Fruit fly (Drosophila melanogaster): ENCODE data around the gene CG4686.

Gene CG4686

DNA sequence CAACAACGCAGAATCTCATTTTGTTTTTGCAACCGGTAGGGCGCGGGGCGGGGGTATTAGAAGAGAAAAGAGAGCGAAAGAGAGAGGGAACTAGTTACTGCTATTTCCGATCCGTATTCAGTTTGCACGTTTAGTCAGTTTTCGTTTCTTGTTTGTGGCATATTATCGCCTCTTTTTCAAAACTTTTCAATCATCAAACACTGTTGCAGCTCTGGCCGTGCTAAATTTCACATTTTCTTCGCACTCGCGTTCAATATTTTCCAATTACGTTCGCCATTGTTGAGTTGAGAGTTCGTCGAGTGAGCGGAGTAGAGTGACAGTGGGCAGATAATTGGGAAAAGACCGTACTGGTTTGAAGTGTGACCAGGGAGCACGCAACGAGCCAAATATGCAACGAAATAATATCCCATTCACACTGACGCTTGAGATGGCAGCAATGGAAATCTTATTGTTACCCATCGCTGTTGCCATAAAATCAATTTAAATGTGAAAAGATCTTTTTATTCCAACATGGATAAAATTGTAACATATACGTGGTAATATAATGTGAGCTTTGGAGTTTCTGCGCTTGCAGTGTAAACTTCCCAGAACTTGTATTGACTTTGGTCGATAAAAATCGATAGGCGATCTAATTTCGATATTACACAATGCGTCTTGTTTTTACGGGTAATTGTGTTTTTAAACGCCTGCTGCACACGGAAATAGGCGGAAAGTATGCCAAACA, 3.1 kb upstream of the CG4686 start, which contains the start of the genes Ire1 and Mrm2:
TSS of gene Ire1 (minus strand) at position 296 of the 724 bp plus-strand sequence.
TSS of gene Mrm2 (plus strand) at position 615 of the 724 bp plus-strand sequence.
- TF ChIP-seq sage (GFP tag; optimal IDR thresholded peaks at IDR 0.05) = no peak
- TF ChIP-seq OdsH (GFP tag; optimal IDR thresholded peaks at IDR 0.05) = peak; percentile 63
- TF ChIP-seq foxo (GFP tag; optimal IDR thresholded peaks at IDR 0.05) = peak in 1 of 2 experiments; percentile 85
- peak; percentile 80 for TF ChIP-seq HLH106 (tag; optimal IDR thresholded peaks at IDR 0.05)
- TF ChIP-seq CrebA (GFP tag; optimal IDR thresholded peaks at IDR 0.05; ENCODE audit: borderline replicate concordance) = no peak
- peak; percentile 73 for TF ChIP-seq br (GFP tag; optimal IDR thresholded peaks at IDR 0.05)
- TF ChIP-seq sv (GFP tag; optimal IDR thresholded peaks at IDR 0.05) = peak; percentile 75
- TF ChIP-seq dmrt93B (GFP tag; optimal IDR thresholded peaks at IDR 0.05) = peak; percentile 63
- no peak for TF ChIP-seq pan (optimal IDR thresholded peaks at IDR 0.05)
- TF ChIP-seq Jra (GFP tag; optimal IDR thresholded peaks at IDR 0.05) = peak; percentile 68
- peak; percentile 89 for TF ChIP-seq Hr78 (GFP tag; optimal IDR thresholded peaks at IDR 0.05)
- TF ChIP-seq Hnf4 (GFP tag; optimal IDR thresholded peaks at IDR 0.05) = peak; percentile 84
- TF ChIP-seq N (GFP tag; optimal IDR thresholded peaks at IDR 0.05) = peak; percentile 100
- no peak for TF ChIP-seq brk (GFP tag; optimal IDR thresholded peaks at IDR 0.05)
- peak; percentile 67 for TF ChIP-seq jim (GFP tag; optimal IDR thresholded peaks at IDR 0.05)
- TF ChIP-seq h (GFP tag; optimal IDR thresholded peaks at IDR 0.05) = peak; percentile 77
- no peak for TF ChIP-seq Vsx2 (GFP tag; optimal IDR thresholded peaks at IDR 0.05; ENCODE audit: partially characterized antibody)
- TF ChIP-seq Myc (optimal IDR thresholded peaks at IDR 0.05) = no peak
- peak; percentile 60 for TF ChIP-seq Dif (GFP tag; optimal IDR thresholded peaks at IDR 0.05; ENCODE audit: partially characterized antibody)
- TF ChIP-seq rgr (GFP tag; optimal IDR thresholded peaks at IDR 0.05) = peak; percentile 82
- peak; percentile 76 for TF ChIP-seq ey (GFP tag; optimal IDR thresholded peaks at IDR 0.05)
- no peak for TF ChIP-seq GATAd (GFP tag; optimal IDR thresholded peaks at IDR 0.05)
- no peak for TF ChIP-seq Mio (GFP tag; optimal IDR thresholded peaks at IDR 0.05)
- TF ChIP-seq CG9705 (GFP tag; optimal IDR thresholded peaks at IDR 0.05) = peak; percentile 61
- peak; percentile 68 for TF ChIP-seq Abd-B (GFP tag; optimal IDR thresholded peaks at IDR 0.05)
- peak; percentile 63 for TF ChIP-seq psq (GFP tag; optimal IDR thresholded peaks at IDR 0.05)
- no peak for TF ChIP-seq tai (GFP tag; optimal IDR thresholded peaks at IDR 0.05)
- TF ChIP-seq Rel (GFP tag; optimal IDR thresholded peaks at IDR 0.05) = no peak
- peak; percentile 60 for TF ChIP-seq Rel (tag; optimal IDR thresholded peaks at IDR 0.05)
- TF ChIP-seq lola (GFP tag; optimal IDR thresholded peaks at IDR 0.05) = peak; percentile 97
- no peak for TF ChIP-seq usp (GFP tag; optimal IDR thresholded peaks at IDR 0.05)
- no peak for TF ChIP-seq dl (GFP tag; optimal IDR thresholded peaks at IDR 0.05; ENCODE audit: insufficient read depth in 1 of 2, partially characterized antibody in 2 of 2)
- no peak for TF ChIP-seq CG32264 (GFP tag; optimal IDR thresholded peaks at IDR 0.05)
- TF ChIP-seq fru (GFP tag; optimal IDR thresholded peaks at IDR 0.05) = peak; percentile 70
- TF ChIP-seq Dfd (GFP tag; optimal IDR thresholded peaks at IDR 0.05) = no peak
- TF ChIP-seq dsf (GFP tag; optimal IDR thresholded peaks at IDR 0.05; ENCODE audit: borderline replicate concordance) = peak; percentile 43
- peak; percentile 84 for TF ChIP-seq woc (GFP tag; optimal IDR thresholded peaks at IDR 0.05)
- TF ChIP-seq Hr83 (GFP tag; optimal IDR thresholded peaks at IDR 0.05; ENCODE audit: poor library complexity, severe bottlenecking) = peak; percentile 63
- TF ChIP-seq Sp1 (GFP tag; optimal IDR thresholded peaks at IDR 0.05) = peak; percentile 65

DNA sequence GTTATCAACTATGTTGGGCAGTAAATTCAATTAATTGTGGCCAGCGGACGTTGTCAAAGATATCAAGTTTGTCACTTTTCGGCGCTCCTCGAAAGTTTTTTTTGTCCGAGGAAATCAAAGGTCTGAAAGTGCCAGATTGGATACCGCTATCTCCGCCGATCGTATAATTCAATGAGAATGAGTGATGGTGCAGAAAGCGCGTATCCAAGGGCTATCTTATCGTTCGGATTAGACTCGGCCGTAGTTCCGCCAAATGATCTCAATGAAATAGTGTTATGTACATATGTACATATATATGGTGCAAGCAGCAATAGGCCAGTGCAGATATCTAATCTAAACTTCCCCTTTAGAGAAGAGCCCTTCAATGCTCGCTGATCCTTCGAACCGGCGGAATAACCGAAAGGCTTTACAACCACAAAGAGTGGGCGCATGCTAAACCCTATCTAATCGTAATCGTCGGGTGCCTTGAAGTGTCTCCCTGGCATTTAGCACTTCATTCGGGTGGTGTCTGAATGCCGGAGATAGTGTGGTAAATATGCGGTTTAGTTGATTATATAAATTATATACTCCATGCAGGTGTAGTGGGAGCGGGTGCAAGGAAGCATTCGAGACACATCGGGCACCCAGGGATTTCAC, 8.9 kb downstream of the CG4686 start:
- TF ChIP-seq pan (optimal IDR thresholded peaks at IDR 0.05) (no peak), lola (GFP tag; optimal IDR thresholded peaks at IDR 0.05) (no peak), sv (GFP tag; optimal IDR thresholded peaks at IDR 0.05) (no peak), br (GFP tag; optimal IDR thresholded peaks at IDR 0.05) (no peak), Abd-B (GFP tag; optimal IDR thresholded peaks at IDR 0.05) (no peak), fru (GFP tag; optimal IDR thresholded peaks at IDR 0.05) (no peak), CG32264 (GFP tag; optimal IDR thresholded peaks at IDR 0.05) (no peak), Vsx2 (GFP tag; optimal IDR thresholded peaks at IDR 0.05; ENCODE audit: partially characterized antibody) (no peak), OdsH (GFP tag; optimal IDR thresholded peaks at IDR 0.05) (no peak), Jra (GFP tag; optimal IDR thresholded peaks at IDR 0.05) (no peak), foxo (GFP tag; optimal IDR thresholded peaks at IDR 0.05) (no peak), CG9705 (GFP tag; optimal IDR thresholded peaks at IDR 0.05) (no peak), dl (GFP tag; optimal IDR thresholded peaks at IDR 0.05; ENCODE audit: insufficient read depth in 1 of 2, partially characterized antibody in 2 of 2) (no peak), woc (GFP tag; optimal IDR thresholded peaks at IDR 0.05) (no peak), Sp1 (GFP tag; optimal IDR thresholded peaks at IDR 0.05) (no peak), GATAd (GFP tag; optimal IDR thresholded peaks at IDR 0.05) (no peak), h (GFP tag; optimal IDR thresholded peaks at IDR 0.05) (no peak)

All from whole organism, wandering third instar larva.